Fruit fly (Drosophila melanogaster) whole organism, pupa: Measurements from ENCODE around the gene CG3704.
A peak's percentile ranks its signal among the peaks of the same experiment; 100 is the strongest.

Experiments
- CG10348 ChIP-seq: fragments of 200-800 bp; sonication (Bioruptor generic); IDR thresholded peaks from 2 replicates; pipeline ENCODE4 v1.3.6; 2022; ENCODE audit warnings: missing biosample characterization, missing genetic modification characterization
- CG13204 ChIP-seq: fragments of 200-800 bp; sonication (Bioruptor generic); optimal IDR thresholded peaks from 2 replicates; lab custom pipeline; 2018; ENCODE audit warnings: missing biosample characterization, mild to moderate bottlenecking, missing genetic modification characterization, moderate library complexity
- CG4496 ChIP-seq: fragments of 200-800 bp; sonication (Bioruptor generic); IDR thresholded peaks from 3 replicates; pipeline ENCODE4 v1.3.6; 2022; ENCODE audit warnings: missing biosample characterization, missing genetic modification characterization
- CG9948 ChIP-seq: fragments of 200-800 bp; sonication (Bioruptor generic); optimal IDR thresholded peaks from 2 replicates; lab custom pipeline; 2018; ENCODE audit warnings: missing biosample characterization, mild to moderate bottlenecking, missing genetic modification characterization, moderate library complexity
- Ets98B ChIP-seq: fragments of 200-800 bp; sonication (Bioruptor generic); IDR thresholded peaks from 2 replicates; pipeline ENCODE4 v1.3.6; 2022; ENCODE audit warnings: missing biosample characterization, missing genetic modification characterization
- Pif1A ChIP-seq: fragments of 200-800 bp; sonication (Bioruptor generic); optimal IDR thresholded peaks from 3 replicates; lab custom pipeline; 2016; ENCODE audit warnings: missing biosample characterization, missing genetic modification characterization
- Snoo ChIP-seq: fragments of 200-800 bp; sonication (Bioruptor generic); optimal IDR thresholded peaks from 3 replicates; lab custom pipeline; 2017; ENCODE audit warnings: missing biosample characterization, mild to moderate bottlenecking, missing genetic modification characterization, inconsistent platforms

DNA sequence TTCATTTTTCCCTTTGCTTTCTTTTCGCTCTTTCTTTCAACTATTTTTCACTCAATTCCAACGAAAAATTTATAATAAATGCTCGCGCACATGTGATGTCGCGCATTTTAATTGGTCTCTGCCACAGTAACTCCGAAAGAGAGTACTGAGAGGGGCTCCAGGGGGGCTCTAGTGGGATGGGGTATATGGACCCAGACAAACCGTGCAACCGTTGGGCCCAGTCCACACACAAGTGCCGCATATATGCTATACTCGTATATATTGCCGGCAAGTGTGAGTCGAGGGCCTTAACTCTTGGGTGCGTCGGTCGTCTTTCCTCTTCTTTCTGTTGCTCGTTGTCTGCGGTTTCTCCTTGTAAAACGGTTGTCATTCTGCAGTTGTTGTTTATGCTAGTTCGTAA, 42.2 kb downstream of the CG3704 start:
- no peak for TF ChIP-seq Snoo (tag; lab: Kevin White, UChicago)
- no peak for TF ChIP-seq CG13204 (GFP tag; lab: Kevin White, UChicago)
- TF ChIP-seq CG4496 (GFP tag; lab: Robert Waterston, UW), result no peak; the same call in 2 of the 3 replicates
- no peak for TF ChIP-seq CG10348 (GFP tag; lab: Robert Waterston, UW)
- TF ChIP-seq Pif1A, result no peak
- TF ChIP-seq CG9948 (tag; lab: Kevin White, UChicago), result no peak
- peak; percentile 46 for TF ChIP-seq Ets98B (GFP tag; lab: Robert Waterston, UW)
